Fruit fly (Drosophila melanogaster) whole organism, embryonic: ENCODE results near the gene Ser.

ENCODE experiments used
- Bgb ChIP-seq: fragments of 200-800 bp; sonication (Bioruptor generic); IDR thresholded peaks from 2 replicates; pipeline ENCODE4 v1.3.6; 2022; ENCODE audit warnings: missing biosample characterization, missing genetic modification characterization; ENCODE audit not compliant: partially characterized antibody
- CG10959 ChIP-seq: fragments of 200-800 bp; sonication (Bioruptor generic); IDR thresholded peaks from 2 replicates; pipeline ENCODE4 v1.3.6; 2022; ENCODE audit warnings: missing biosample characterization, missing genetic modification characterization
- CG10979 ChIP-seq: fragments of 200-800 bp; sonication (Bioruptor generic); optimal IDR thresholded peaks from 2 replicates; lab custom pipeline; 2018; ENCODE audit warnings: missing biosample characterization, mild to moderate bottlenecking, missing genetic modification characterization, moderate library complexity
- CG11085 ChIP-seq: fragments of 200-800 bp; sonication (Bioruptor generic); IDR thresholded peaks from 2 replicates; pipeline ENCODE4 v1.3.6; 2022; ENCODE audit warnings: missing biosample characterization, missing genetic modification characterization
- CG11093 ChIP-seq: fragments of 200-800 bp; sonication (Bioruptor generic); IDR thresholded peaks from 3 replicates; pipeline ENCODE4 v1.3.6; 2022; ENCODE audit warnings: missing biosample characterization, missing genetic modification characterization
- CG11504 ChIP-seq: fragments of 200-800 bp; sonication (Bioruptor generic); optimal IDR thresholded peaks from 3 replicates; lab custom pipeline; 2019; ENCODE audit warnings: missing biosample characterization, mild to moderate bottlenecking, missing genetic modification characterization, moderate library complexity
- CG12155 ChIP-seq: fragments of 200-800 bp; sonication (Bioruptor generic); optimal IDR thresholded peaks from 3 replicates; lab custom pipeline; 2016; ENCODE audit warnings: missing biosample characterization, missing genetic modification characterization
- CG12769 ChIP-seq: fragments of 200-800 bp; sonication (Bioruptor generic); optimal IDR thresholded peaks from 2 replicates; lab custom pipeline; 2019; ENCODE audit warnings: missing biosample characterization, mild to moderate bottlenecking, missing genetic modification characterization, moderate library complexity
- CG1603 ChIP-seq: fragments of 200-800 bp; sonication (Bioruptor generic); optimal IDR thresholded peaks from 2 replicates; lab custom pipeline; 2019; ENCODE audit warnings: missing biosample characterization, mild to moderate bottlenecking, missing genetic modification characterization, moderate library complexity
- CG16813 ChIP-seq: fragments of 200-800 bp; sonication (Bioruptor generic); IDR thresholded peaks from 3 replicates; pipeline ENCODE4 v1.3.6; 2022; ENCODE audit warnings: missing biosample characterization, missing genetic modification characterization; ENCODE audit not compliant: partially characterized antibody
- CG17568 ChIP-seq: fragments of 200-800 bp; sonication (Bioruptor generic); optimal IDR thresholded peaks from 2 replicates; lab custom pipeline; 2018; ENCODE audit warnings: missing biosample characterization, mild to moderate bottlenecking, missing genetic modification characterization, moderate library complexity
- CG17612 ChIP-seq: fragments of 200-800 bp; sonication (Bioruptor generic); IDR thresholded peaks from 2 replicates; pipeline ENCODE4 v1.3.6; 2022; ENCODE audit warnings: missing biosample characterization, missing genetic modification characterization
- CG30431 ChIP-seq: fragments of 200-800 bp; sonication (Bioruptor generic); optimal IDR thresholded peaks from 2 replicates; lab custom pipeline; 2017; ENCODE audit warnings: missing biosample characterization, missing genetic modification characterization
- CG7745 ChIP-seq: fragments of 200-800 bp; sonication (Bioruptor generic); optimal IDR thresholded peaks from 2 replicates; lab custom pipeline; 2018; ENCODE audit warnings: missing biosample characterization, mild to moderate bottlenecking, missing genetic modification characterization, moderate library complexity
- CG7987 ChIP-seq: fragments of 200-800 bp; sonication (Bioruptor generic); optimal IDR thresholded peaks from 2 replicates; lab custom pipeline; 2018; ENCODE audit warnings: missing biosample characterization, mild to moderate bottlenecking, missing genetic modification characterization, moderate library complexity
- CG8089 ChIP-seq: fragments of 200-800 bp; sonication (Bioruptor generic); optimal IDR thresholded peaks from 3 replicates; lab custom pipeline; 2016; ENCODE audit warnings: missing biosample characterization, missing genetic modification characterization
- CG9609 ChIP-seq: fragments of 200-800 bp; sonication (Bioruptor generic); optimal IDR thresholded peaks from 3 replicates; lab custom pipeline; 2016; ENCODE audit warnings: missing biosample characterization, missing genetic modification characterization
- D19A ChIP-seq: fragments of 200-800 bp; optimal IDR thresholded peaks from 3 replicates; lab custom pipeline; 2019; ENCODE audit warnings: missing biosample characterization, mild to moderate bottlenecking, missing genetic modification characterization, moderate library complexity
- Drgx ChIP-seq: fragments of 200-800 bp; sonication (Bioruptor generic); IDR thresholded peaks from 2 replicates; pipeline ENCODE4 v1.3.6; 2022; ENCODE audit warnings: missing biosample characterization, missing genetic modification characterization
- ERR ChIP-seq: fragments of 200-800 bp; sonication (Bioruptor generic); optimal IDR thresholded peaks from 2 replicates; lab custom pipeline; 2016; ENCODE audit warnings: missing biosample characterization, missing genetic modification characterization
- Ets65A ChIP-seq: fragments of 200-800 bp; sonication (Bioruptor generic); peaks from one replicate; lab custom pipeline; 2016; ENCODE audit warnings: missing biosample characterization, missing genetic modification characterization
- HLH4C ChIP-seq: fragments of 200-800 bp; sonication (Bioruptor generic); IDR thresholded peaks from 3 replicates; pipeline ENCODE4 v1.3.6; 2022; ENCODE audit warnings: missing biosample characterization, missing genetic modification characterization; ENCODE audit not compliant: partially characterized antibody
- Hr51 ChIP-seq, 2 experiments: fragments of 200-800 bp; sonication (Bioruptor generic); optimal IDR thresholded peaks; 2 replicates in 1 of 2; 3 replicates in 1 of 2; lab custom pipeline; 2016 to 2018; ENCODE audit warnings: missing biosample characterization in 2 of 2, missing genetic modification characterization in 2 of 2, mild to moderate bottlenecking in 1 of 2, moderate library complexity in 1 of 2
- Lpt ChIP-seq: fragments of >200 bp; optimal IDR thresholded peaks from 2 replicates; lab custom pipeline; 2018; ENCODE audit warnings: missing biosample characterization, missing genetic modification characterization
- Med ChIP-seq: fragments of 200-800 bp; sonication (Bioruptor generic); peaks from one replicate; lab custom pipeline; 2016; ENCODE audit warnings: missing biosample characterization, missing genetic modification characterization, mild to moderate bottlenecking, inconsistent platforms, moderate library complexity
- Neu2 ChIP-seq: fragments of 200-800 bp; sonication (Bioruptor generic); optimal IDR thresholded peaks from 3 replicates; lab custom pipeline; 2016; ENCODE audit warnings: missing biosample characterization, missing genetic modification characterization, borderline replicate concordance
- Rfx ChIP-seq: fragments of 200-800 bp; sonication (Bioruptor generic); IDR thresholded peaks from 2 replicates; pipeline ENCODE4 v1.3.6; 2022; ENCODE audit warnings: missing biosample characterization, missing genetic modification characterization
- Sox102F ChIP-seq: fragments of 200-800 bp; sonication (Bioruptor generic); optimal IDR thresholded peaks from 2 replicates; lab custom pipeline; 2018; ENCODE audit warnings: missing biosample characterization, mild to moderate bottlenecking, missing genetic modification characterization, moderate library complexity
- Ssrp ChIP-seq: fragments of 200-800 bp; sonication (Bioruptor generic); optimal IDR thresholded peaks from 2 replicates; lab custom pipeline; 2018; ENCODE audit warnings: missing biosample characterization, mild to moderate bottlenecking, missing genetic modification characterization, moderate library complexity
- bsh ChIP-seq, 2 experiments: fragments of 200-800 bp; sonication (Bioruptor generic); optimal IDR thresholded peaks; 2 replicates each; lab custom pipeline; 2017 to 2018; ENCODE audit warnings: mild to moderate bottlenecking in 2 of 2, missing biosample characterization in 2 of 2, missing genetic modification characterization in 2 of 2, moderate library complexity in 1 of 2
- esg ChIP-seq: fragments of 200-800 bp; sonication (Bioruptor generic); conservative IDR thresholded peaks from 2 replicates; pipeline ENCODE4 v1.3.6; 2022; ENCODE audit warnings: missing biosample characterization, missing genetic modification characterization
- gt ChIP-seq: fragments of 200-800 bp; sonication (Bioruptor generic); IDR thresholded peaks from 2 replicates; pipeline ENCODE4 v1.3.6; 2022; ENCODE audit warnings: missing biosample characterization, missing genetic modification characterization
- ham ChIP-seq: fragments of 200-800 bp; sonication (Bioruptor generic); IDR thresholded peaks from 2 replicates; pipeline ENCODE4 v1.3.6; 2022; ENCODE audit warnings: missing biosample characterization, missing genetic modification characterization
- ken ChIP-seq: fragments of 200-800 bp; sonication (Bioruptor generic); IDR thresholded peaks from 3 replicates; pipeline ENCODE4 v1.3.6; 2022; ENCODE audit warnings: missing biosample characterization, missing genetic modification characterization
- lola ChIP-seq, 3 experiments: fragments of >200 bp in 2 of 3; fragments of 200-800 bp in 1 of 3; sonication (Bioruptor generic) in 1 of 3; optimal IDR thresholded peaks; 2 replicates each; lab custom pipeline; 2017 to 2019; ENCODE audit warnings: missing biosample characterization in 3 of 3, missing genetic modification characterization in 3 of 3, mild to moderate bottlenecking in 1 of 3, moderate library complexity in 1 of 3
- luna ChIP-seq: fragments of 200-800 bp; sonication (Bioruptor generic); optimal IDR thresholded peaks from 2 replicates; lab custom pipeline; 2016; ENCODE audit warnings: missing biosample characterization, missing genetic modification characterization
- pho ChIP-seq: fragments of 200-800 bp; sonication (Bioruptor generic); optimal IDR thresholded peaks from 2 replicates; lab custom pipeline; 2016; ENCODE audit warnings: missing biosample characterization, missing genetic modification characterization
- prd ChIP-seq, 3 experiments: fragments of >200 bp in 2 of 3; fragments of 200-800 bp in 1 of 3; sonication (Bioruptor generic) in 1 of 3; optimal IDR thresholded peaks in 2 of 3; IDR thresholded peaks in 1 of 3; 2 replicates in 2 of 3; 3 replicates in 1 of 3; pipeline versions ENCODE4 v1.3.6 to Lab custom; 2017 to 2022; ENCODE audit warnings: missing biosample characterization in 1 of 3, missing genetic modification characterization in 1 of 3
- sens-2 ChIP-seq: fragments of 200-800 bp; sonication (Bioruptor generic); IDR thresholded peaks from 2 replicates; pipeline ENCODE4 v1.3.6; 2022; ENCODE audit warnings: missing biosample characterization, missing genetic modification characterization
- shn ChIP-seq: fragments of 200-800 bp; sonication (Bioruptor generic); optimal IDR thresholded peaks from 3 replicates; lab custom pipeline; 2016; ENCODE audit warnings: missing biosample characterization, missing genetic modification characterization
- sim ChIP-seq: fragments of 200-800 bp; sonication (Bioruptor generic); IDR thresholded peaks from 2 replicates; pipeline ENCODE4 v1.3.6; 2022; ENCODE audit warnings: missing biosample characterization, missing genetic modification characterization
- ssp ChIP-seq: fragments of 200-800 bp; sonication (Bioruptor generic); IDR thresholded peaks from 2 replicates; pipeline ENCODE4 v1.3.6; 2022; ENCODE audit warnings: missing biosample characterization, missing genetic modification characterization
- stwl ChIP-seq: fragments of 200-800 bp; sonication (Bioruptor generic); optimal IDR thresholded peaks from 3 replicates; lab custom pipeline; 2018; ENCODE audit warnings: missing biosample characterization, mild to moderate bottlenecking, missing genetic modification characterization, moderate library complexity
- trem ChIP-seq: fragments of 200-800 bp; optimal IDR thresholded peaks from 3 replicates; lab custom pipeline; 2019; ENCODE audit warnings: missing biosample characterization, mild to moderate bottlenecking, missing genetic modification characterization, moderate library complexity
- ttk ChIP-seq: fragments of 200-800 bp; sonication (Bioruptor generic); IDR thresholded peaks from 2 replicates; pipeline ENCODE4 v2.1.2; 2022; ENCODE audit warnings: missing biosample characterization, missing genetic modification characterization
- twi ChIP-seq: fragments of 200-800 bp; optimal IDR thresholded peaks from 2 replicates; lab custom pipeline; 2019; ENCODE audit warnings: missing biosample characterization, mild to moderate bottlenecking, missing genetic modification characterization, moderate library complexity
- wor ChIP-seq: fragments of 200-800 bp; sonication (Bioruptor generic); IDR thresholded peaks from 2 replicates; pipeline ENCODE4 v1.3.6; 2022; ENCODE audit warnings: missing biosample characterization, missing genetic modification characterization
- zfh1 ChIP-seq: fragments of 200-800 bp; sonication (Bioruptor generic); IDR thresholded peaks from 3 replicates; pipeline ENCODE4 v1.3.6; 2022; ENCODE audit warnings: missing biosample characterization, missing genetic modification characterization

Ser gene

dm6 chr3R:27139963-27140362 is 54.1 kb downstream of the Ser start (continued):
- no peak for TF ChIP-seq ttk
- peak; percentile 31 for TF ChIP-seq Sox102F (GFP tag; lab: Kevin White, UChicago)
- no peak for TF ChIP-seq luna (GFP tag; lab: Kevin White, UChicago)
- TF ChIP-seq trem (tag; lab: Kevin White, UChicago), result no peak
- no peak for TF ChIP-seq Rfx (GFP tag; lab: Robert Waterston, UW)
- peak in 1 of 2 experiments; percentile 13 for TF ChIP-seq bsh (GFP tag; optimal IDR thresholded peaks at IDR 0.05; lab: Kevin White, UChicago)
- TF ChIP-seq shn, result no peak
- TF ChIP-seq CG10959 (GFP tag; lab: Robert Waterston, UW), result no peak
- no peak for TF ChIP-seq sim (GFP tag; lab: Robert Waterston, UW)
- TF ChIP-seq CG11093 (GFP tag; lab: Robert Waterston, UW), result no peak
- TF ChIP-seq CG7745, result no peak
- TF ChIP-seq Ets65A (GFP tag; lab: Kevin White, UChicago), result peak; percentile 33
- no peak for TF ChIP-seq gt
- TF ChIP-seq Hr51 (GFP tag; optimal IDR thresholded peaks at IDR 0.05; lab: Kevin White, UChicago), result peak in 1 of 2 experiments; percentile 1
- TF ChIP-seq zfh1 (GFP tag; lab: Robert Waterston, UW), result 0 out of 3 replicates have a peak, but pooled peaks have one; percentile 6
- TF ChIP-seq stwl, result peak; percentile 100
- peak; percentile 10 for TF ChIP-seq CG10979 (tag; lab: Kevin White, UChicago)
- TF ChIP-seq pho, result no peak
- TF ChIP-seq Drgx (GFP tag; lab: Robert Waterston, UW), result no peak
- no peak for TF ChIP-seq CG11085
- no peak for TF ChIP-seq CG17612 (GFP tag; lab: Robert Waterston, UW)
- peak; percentile 31 for TF ChIP-seq CG1603 (tag; lab: Kevin White, UChicago)
- peak; percentile 24 for TF ChIP-seq CG12155 (GFP tag; lab: Kevin White, UChicago)
- TF ChIP-seq D19A, result peak; percentile 83
- TF ChIP-seq prd (optimal IDR thresholded peaks at IDR 0.05; lab: Kevin White, UChicago), result no peak
- no peak; the same call in 2 of the 3 replicates for TF ChIP-seq prd (GFP tag; IDR thresholded peaks at IDR 0.05; lab: Robert Waterston, UW)
- TF ChIP-seq CG8089 (GFP tag; lab: Kevin White, UChicago), result no peak
- TF ChIP-seq esg (GFP tag; lab: Robert Waterston, UW), result no peak
- TF ChIP-seq Bgb, result no peak
- TF ChIP-seq Med, result peak; percentile 60
- TF ChIP-seq CG11504 (tag; lab: Kevin White, UChicago), result peak; percentile 21
- no peak for TF ChIP-seq CG17568 (GFP tag; lab: Kevin White, UChicago)
- TF ChIP-seq ken (GFP tag; lab: Robert Waterston, UW), result no peak
- TF ChIP-seq CG12769 (tag; lab: Kevin White, UChicago), result no peak
- TF ChIP-seq sens-2 (GFP tag; lab: Robert Waterston, UW), result no peak
- no peak for TF ChIP-seq CG30431
- TF ChIP-seq CG9609 (GFP tag; lab: Kevin White, UChicago), result no peak
- no peak for TF ChIP-seq twi (tag; lab: Kevin White, UChicago)
- no peak for TF ChIP-seq Lpt (GFP tag; lab: Kevin White, UChicago)
- no peak for TF ChIP-seq CG7987 (GFP tag; lab: Kevin White, UChicago)
- no peak for TF ChIP-seq HLH4C (GFP tag; lab: Robert Waterston, UW)
- no peak for TF ChIP-seq Neu2 (GFP tag; lab: Kevin White, UChicago)

- TF ChIP-seq CG8089 (GFP tag; lab: Kevin White, UChicago) (no peak), lola (GFP tag; optimal IDR thresholded peaks at IDR 0.05; lab: Kevin White, UChicago) (no peak), ERR (GFP tag; lab: Kevin White, UChicago) (no peak), Sox102F (GFP tag; lab: Kevin White, UChicago) (no peak), CG16813 (GFP tag; lab: Robert Waterston, UW) (no peak), wor (GFP tag; lab: Robert Waterston, UW) (no peak), ssp (GFP tag; lab: Robert Waterston, UW) (no peak), Ssrp (no peak), ham (GFP tag; lab: Robert Waterston, UW) (no peak)
These were observed 55.4 kb downstream of the Ser start for dm6 chr3R:27138700-27139099.
